Worm (Caenorhabditis elegans): ENCODE data around the gene str-134.

DNA sequence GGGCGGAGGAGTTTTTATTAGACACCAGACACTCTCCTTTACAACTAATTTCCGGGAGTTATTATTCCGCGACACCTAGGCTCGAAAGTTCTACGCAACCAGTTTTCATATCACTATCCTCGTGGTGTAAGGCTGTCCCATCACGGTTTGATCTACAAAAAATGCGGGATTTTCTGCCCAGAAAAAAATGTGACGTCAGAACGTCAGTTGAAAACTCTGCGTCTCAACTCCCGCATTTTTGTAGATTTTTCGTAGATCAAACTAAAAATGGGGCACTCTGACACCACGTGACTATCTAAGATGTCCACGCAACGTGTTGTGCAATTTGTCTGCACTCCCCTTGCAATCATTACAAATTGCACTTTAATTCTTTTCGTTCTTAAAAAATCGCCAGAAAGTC is 21.3 kb downstream of the str-134 start, which contains the start of gene str-238:
- TF ChIP-seq med-1 (GFP tag; optimal IDR thresholded peaks at IDR 0.05; ENCODE audit: insufficient read depth) (no peak), ztf-23 (GFP tag; IDR thresholded peaks at IDR 0.05) (no peak), tab-1 (GFP tag; IDR thresholded peaks at IDR 0.05) (no peak)
